Worm (Caenorhabditis elegans) whole organism, late embryonic: ENCODE data around the gene C07A9.9.

Source experiments
- C38D4.7 ChIP-seq: fragments of 200-800 bp; sonication (Bioruptor generic); optimal IDR thresholded peaks from 2 replicates; lab custom pipeline; 2018; ENCODE audit warnings: mild to moderate bottlenecking, missing genetic modification characterization, moderate library complexity, missing compliant biosample characterization
- ceh-2 ChIP-seq: sonication (generic microtip); optimal IDR thresholded peaks from 2 replicates; lab custom pipeline; 2016; ENCODE audit warnings: missing genotype, missing genetic modification characterization, missing compliant biosample characterization
- ceh-31 ChIP-seq: sonication (generic microtip); optimal IDR thresholded peaks from 2 replicates; lab custom pipeline; 2016; ENCODE audit warnings: missing genetic modification characterization, missing compliant biosample characterization
- ceh-34 ChIP-seq: sonication (generic microtip); optimal IDR thresholded peaks from 2 replicates; lab custom pipeline; 2016; ENCODE audit warnings: mild to moderate bottlenecking, missing genetic modification characterization, missing compliant biosample characterization
- dmd-4 ChIP-seq: sonication (generic microtip); optimal IDR thresholded peaks from 2 replicates; lab custom pipeline; 2016; ENCODE audit warnings: borderline replicate concordance, missing genetic modification characterization, missing compliant biosample characterization
- elt-2 ChIP-seq: sonication (generic microtip); optimal IDR thresholded peaks from 2 replicates; lab custom pipeline; 2016; ENCODE audit warnings: missing genetic modification reagents, missing genetic modification characterization, missing compliant biosample characterization
- elt-4 ChIP-seq: sonication (generic microtip); optimal IDR thresholded peaks from 2 replicates; lab custom pipeline; 2016; ENCODE audit warnings: missing genetic modification characterization, missing compliant biosample characterization
- ets-4 ChIP-seq: sonication (generic microtip); optimal IDR thresholded peaks from 2 replicates; lab custom pipeline; 2016; ENCODE audit warnings: missing genetic modification characterization, missing compliant biosample characterization
- fkh-10 ChIP-seq: fragments of 150-350 bp; optimal IDR thresholded peaks from 2 replicates; lab custom pipeline; 2014; ENCODE audit warnings: missing biosample characterization, missing genetic modification reagents, missing genetic modification characterization
- madf-2 ChIP-seq: sonication (generic microtip); optimal IDR thresholded peaks from 2 replicates; lab custom pipeline; 2017; ENCODE audit warnings: missing genetic modification characterization, missing compliant biosample characterization
- nfya-1 ChIP-seq: sonication (generic microtip); optimal IDR thresholded peaks from 2 replicates; lab custom pipeline; 2017; ENCODE audit warnings: missing genetic modification characterization, mild to moderate bottlenecking, missing compliant biosample characterization, antibody characterized with exemption, moderate library complexity
- pax-1 ChIP-seq: fragments of 150-350 bp; optimal IDR thresholded peaks from 2 replicates; lab custom pipeline; 2014; ENCODE audit warnings: missing biosample characterization, missing genetic modification characterization
- tbx-2 ChIP-seq: sonication (generic microtip); optimal IDR thresholded peaks from 2 replicates; lab custom pipeline; 2016; ENCODE audit warnings: missing genetic modification characterization, missing compliant biosample characterization
- unc-42 ChIP-seq: sonication (generic microtip); optimal IDR thresholded peaks from 2 replicates; lab custom pipeline; 2016; ENCODE audit warnings: missing genotype, missing genetic modification characterization, missing compliant biosample characterization

Gene C07A9.9

DNA sequence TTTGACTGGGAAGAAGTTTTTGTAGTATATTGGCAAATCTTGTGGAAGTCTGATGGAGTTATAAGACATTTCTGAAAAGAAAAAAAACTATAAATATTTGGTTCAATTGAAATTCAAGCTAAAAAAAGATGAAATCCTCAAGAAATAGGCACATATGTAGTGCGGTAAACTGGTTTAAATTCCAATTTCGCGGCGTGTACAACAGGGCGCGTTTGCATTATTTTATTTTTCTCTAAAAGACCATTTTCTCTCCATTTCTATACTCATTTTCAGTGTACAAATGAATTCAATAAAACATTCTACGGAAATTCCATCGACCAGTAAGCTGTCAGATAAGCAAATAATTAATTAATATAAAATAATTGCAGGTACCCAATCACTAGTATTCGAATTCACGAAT, 53.2 kb downstream of the C07A9.9 start, which contains the start of the genes pri-1 and F58A4.6:
Gene pri-1, minus strand, starts transcription at position 71 of the 400 bp plus-strand sequence.
Gene F58A4.6, plus strand, starts transcription at position 272 of the 400 bp plus-strand sequence.
- TF ChIP-seq fkh-10 (GFP tag; lab: Kevin White, UChicago) (no peak), ceh-2 (tag; lab: Kevin White, UChicago) (no peak), madf-2 (no peak), ets-4 (tag; lab: Kevin White, UChicago) (no peak), pax-1 (tag; lab: Kevin White, UChicago) (no peak), nfya-1 (tag; lab: Kevin White, UChicago) (peak; percentile 6), dmd-4 (no peak), tbx-2 (tag; lab: Kevin White, UChicago) (no peak), elt-2 (tag; lab: Kevin White, UChicago) (no peak), ceh-34 (tag; lab: Kevin White, UChicago) (no peak), unc-42 (tag; lab: Kevin White, UChicago) (peak; percentile 57), C38D4.7 (GFP tag; lab: Kevin White, UChicago) (no peak), ceh-31 (tag; lab: Kevin White, UChicago) (peak; percentile 6), elt-4 (tag; lab: Kevin White, UChicago) (no peak)
